Worm (Caenorhabditis elegans) whole organism, mixed stage, embryonic: ENCODE data around the gene C27C12.3.

Experiments used
- lin-13 ChIP-seq: fragments of 150-350 bp; optimal IDR thresholded peaks from 2 replicates; lab custom pipeline; 2014; ENCODE audit warnings: missing biosample characterization, missing genetic modification characterization
- mab-5 ChIP-seq: fragments of 150-350 bp; optimal IDR thresholded peaks from 2 replicates; lab custom pipeline; 2014; ENCODE audit warnings: missing biosample characterization, missing genetic modification characterization
- nhr-12 ChIP-seq: fragments of 150-350 bp; optimal IDR thresholded peaks from 2 replicates; lab custom pipeline; 2014; ENCODE audit warnings: missing biosample characterization, missing genetic modification characterization
- snpc-4 ChIP-seq: fragments of 150-350 bp; optimal IDR thresholded peaks from 2 replicates; lab custom pipeline; 2014; ENCODE audit warnings: missing biosample characterization, missing genetic modification characterization
- unc-62 ChIP-seq: fragments of 150-350 bp; optimal IDR thresholded peaks from 2 replicates; lab custom pipeline; 2014; ENCODE audit warnings: missing biosample characterization, missing genetic modification reagents, missing genetic modification characterization

DNA sequence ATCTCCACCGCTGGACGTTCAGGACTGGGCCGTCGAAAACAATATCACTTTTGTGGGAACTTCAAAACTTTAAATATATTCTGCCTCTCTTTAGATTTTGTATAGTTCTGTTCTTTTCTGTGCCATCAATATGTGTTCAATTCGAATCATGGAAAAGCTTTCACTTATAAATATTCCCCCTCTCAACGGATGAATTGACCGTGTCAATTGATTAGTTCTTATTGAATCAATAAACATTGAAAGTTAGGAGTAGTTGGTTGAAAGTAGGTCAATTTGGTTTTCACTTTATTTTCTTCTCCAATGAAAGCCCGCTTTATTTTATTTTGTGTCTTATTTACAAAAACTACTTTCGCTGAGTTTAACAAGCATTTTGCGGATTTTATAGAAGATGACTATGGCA is 32.6 kb upstream of the C27C12.3 start, which contains the start of gene lips-8:
- TF ChIP-seq mab-5 (tag; lab: Kevin White, UChicago): no peak
- TF ChIP-seq unc-62: no peak
- TF ChIP-seq lin-13 (tag; lab: Kevin White, UChicago): no peak
- no peak for TF ChIP-seq snpc-4 (tag; lab: Kevin White, UChicago)
- no peak for TF ChIP-seq nhr-12 (tag; lab: Kevin White, UChicago)
